Worm (Caenorhabditis elegans): Measurements from ENCODE around the gene Y55B1BL.2.

DNA sequence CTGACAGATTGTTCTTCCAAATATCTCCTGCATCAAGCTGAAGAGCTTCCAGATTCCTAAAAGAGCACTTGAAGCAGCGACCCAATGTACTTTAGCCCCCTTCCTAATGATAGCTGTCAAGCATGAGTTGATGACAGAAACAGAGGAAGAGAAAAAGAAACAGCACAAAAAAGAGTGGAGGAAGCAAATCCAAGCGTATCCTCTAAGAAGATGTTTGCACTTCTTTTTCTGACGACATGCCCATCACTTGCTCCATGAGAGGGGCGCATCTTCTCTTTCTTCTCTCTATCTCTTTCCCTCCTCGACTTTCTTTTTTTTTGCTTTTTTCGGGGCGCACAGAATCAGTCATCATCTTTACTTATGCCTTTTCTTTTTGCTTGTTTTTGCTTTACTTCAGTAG is 42.2 kb upstream of the Y55B1BL.2 start:
- TF ChIP-seq madf-6 (GFP tag; IDR thresholded peaks at IDR 0.05) (no peak), hmg-1.2 (GFP tag; IDR thresholded peaks at IDR 0.05) (no peak)

Measured in whole organism, young adult.